Worm (Caenorhabditis elegans) whole organism, young adult: Measurements from ENCODE around the gene srt-27.

Source experiments
- B0336.3 ChIP-seq: fragments of 200-800 bp; sonication (Bioruptor generic); IDR thresholded peaks from 2 replicates; pipeline ENCODE4 v1.3.6; 2022; ENCODE audit warnings: missing genetic modification characterization, missing compliant biosample characterization
- C06A6.2 ChIP-seq: fragments of 200-800 bp; sonication (Bioruptor generic); conservative IDR thresholded peaks from 2 replicates; pipeline ENCODE4 v1.3.6; 2022; ENCODE audit warnings: missing genetic modification characterization, missing compliant biosample characterization
- D2030.7 ChIP-seq: fragments of 200-800 bp; sonication (Bioruptor generic); IDR thresholded peaks from 2 replicates; pipeline ENCODE4 v1.3.6; 2022; ENCODE audit warnings: missing genetic modification reagents, missing genetic modification characterization, missing compliant biosample characterization
- F22D6.2 ChIP-seq: sonication (generic microtip); optimal IDR thresholded peaks from 2 replicates; lab custom pipeline; 2016; ENCODE audit warnings: mild to moderate bottlenecking, missing genetic modification characterization, missing compliant biosample characterization
- F23B12.7 ChIP-seq: sonication (generic microtip); optimal IDR thresholded peaks from 2 replicates; lab custom pipeline; 2017; ENCODE audit warnings: missing genetic modification characterization, mild to moderate bottlenecking, missing compliant biosample characterization, antibody characterized with exemption, moderate library complexity; ENCODE audit not compliant: insufficient read depth
- F33H1.4 ChIP-seq: fragments of 200-800 bp; sonication (Bioruptor generic); IDR thresholded peaks from 2 replicates; pipeline ENCODE4 v1.3.6; 2022; ENCODE audit warnings: missing genetic modification reagents, missing genetic modification characterization, missing compliant biosample characterization
- F49E8.2 ChIP-seq: sonication (generic microtip); optimal IDR thresholded peaks from 3 replicates; lab custom pipeline; 2017; ENCODE audit warnings: missing genetic modification characterization, mild to moderate bottlenecking, missing compliant biosample characterization, antibody characterized with exemption, moderate library complexity; ENCODE audit not compliant: insufficient read depth
- F55B11.4 ChIP-seq: sonication (generic microtip); optimal IDR thresholded peaks from 2 replicates; lab custom pipeline; 2016; ENCODE audit warnings: missing compliant biosample characterization, missing genetic modification characterization, borderline replicate concordance; ENCODE audit not compliant: insufficient read depth
- K12H6.12 ChIP-seq: fragments of 200-800 bp; sonication (Bioruptor generic); optimal IDR thresholded peaks from 2 replicates; lab custom pipeline; 2018; ENCODE audit warnings: mild to moderate bottlenecking, missing genetic modification characterization, missing compliant biosample characterization
- Y56A3A.18 ChIP-seq: fragments of 200-800 bp; sonication (Bioruptor generic); IDR thresholded peaks from 2 replicates; pipeline ENCODE4 v1.3.6; 2022; ENCODE audit warnings: missing genetic modification reagents, missing genetic modification characterization, missing compliant biosample characterization
- Y79H2A.3 ChIP-seq: fragments of 200-800 bp; sonication (Bioruptor generic); conservative IDR thresholded peaks from 2 replicates; pipeline ENCODE4 v1.3.6; 2022; ENCODE audit warnings: missing genetic modification reagents, missing genetic modification characterization, missing compliant biosample characterization
- ZK185.1 ChIP-seq: sonication (generic microtip); optimal IDR thresholded peaks from 2 replicates; lab custom pipeline; 2016; ENCODE audit warnings: mild to moderate bottlenecking, missing genetic modification characterization, missing compliant biosample characterization; ENCODE audit not compliant: poor library complexity, severe bottlenecking
- ama-1 ChIP-seq, 3 experiments: fragments of 150-350 bp in 1 of 3; sonication (generic microtip) in 2 of 3; optimal IDR thresholded peaks; 2 replicates each; lab custom pipeline; 2014 to 2018; ENCODE audit warnings: missing biosample characterization in 2 of 3, missing genetic modification characterization in 2 of 3, missing genetic modification reagents in 2 of 3
- aptf-2 ChIP-seq: fragments of 200-800 bp; sonication (Bioruptor generic); conservative IDR thresholded peaks from 2 replicates; pipeline ENCODE4 v1.3.6; 2022; ENCODE audit warnings: missing genetic modification reagents, missing genetic modification characterization, missing compliant biosample characterization
- athp-1 ChIP-seq: sonication (generic microtip); optimal IDR thresholded peaks from 2 replicates; lab custom pipeline; 2017; ENCODE audit warnings: mild to moderate bottlenecking, missing genetic modification characterization, missing compliant biosample characterization
- attf-3 ChIP-seq: fragments of 200-800 bp; sonication (Bioruptor generic); conservative IDR thresholded peaks from 2 replicates; pipeline ENCODE4 v1.3.6; 2022; ENCODE audit warnings: missing genetic modification reagents, missing genetic modification characterization, missing compliant biosample characterization
- bed-1 ChIP-seq: fragments of 200-800 bp; sonication (Bioruptor generic); IDR thresholded peaks from 2 replicates; pipeline ENCODE4 v1.3.6; 2022; ENCODE audit warnings: missing genetic modification reagents, missing genetic modification characterization, missing compliant biosample characterization
- bed-2 ChIP-seq: fragments of 200-800 bp; sonication (Bioruptor generic); IDR thresholded peaks from 2 replicates; pipeline ENCODE4 v1.3.6; 2022; ENCODE audit warnings: missing genetic modification reagents, missing genetic modification characterization, missing compliant biosample characterization
- ccch-3 ChIP-seq: fragments of 200-800 bp; sonication (Bioruptor generic); optimal IDR thresholded peaks from 2 replicates; lab custom pipeline; 2018; ENCODE audit warnings: mild to moderate bottlenecking, missing genetic modification characterization, missing compliant biosample characterization
- cebp-1 ChIP-seq, 2 experiments: fragments of 200-800 bp in 1 of 2; sonication (Bioruptor generic) in 1 of 2; sonication (generic microtip) in 1 of 2; IDR thresholded peaks in 1 of 2; optimal IDR thresholded peaks in 1 of 2; 2 replicates each; pipeline versions ENCODE4 v1.3.6 to Lab custom; 2017 to 2022; ENCODE audit warnings: missing compliant biosample characterization in 2 of 2, missing genetic modification characterization in 2 of 2, mild to moderate bottlenecking in 1 of 2, missing genetic modification reagents in 1 of 2, moderate library complexity in 1 of 2
- ceh-40 ChIP-seq: fragments of 200-800 bp; sonication (Bioruptor generic); IDR thresholded peaks from 2 replicates; pipeline ENCODE4 v1.3.6; 2022; ENCODE audit warnings: missing genetic modification characterization, missing compliant biosample characterization
- chd-7 ChIP-seq: sonication (generic microtip); optimal IDR thresholded peaks from 2 replicates; lab custom pipeline; 2016; ENCODE audit warnings: mild to moderate bottlenecking, missing genetic modification characterization, moderate library complexity, missing compliant biosample characterization
- dpff-1 ChIP-seq: sonication (generic microtip); optimal IDR thresholded peaks from 2 replicates; lab custom pipeline; 2017; ENCODE audit warnings: mild to moderate bottlenecking, missing genetic modification characterization, missing compliant biosample characterization
- efl-1 ChIP-seq: fragments of 150-350 bp; optimal IDR thresholded peaks from 2 replicates; lab custom pipeline; 2014; ENCODE audit warnings: missing biosample characterization, missing genetic modification reagents, missing genetic modification characterization
- ekl-4 ChIP-seq: fragments of 200-800 bp; sonication (Bioruptor generic); IDR thresholded peaks from 2 replicates; pipeline ENCODE4 v1.3.6; 2022; ENCODE audit warnings: missing genetic modification reagents, missing genetic modification characterization, missing compliant biosample characterization
- hsf-1 ChIP-seq: fragments of 200-800 bp; sonication (Bioruptor generic); IDR thresholded peaks from 2 replicates; pipeline ENCODE4 v1.3.6; 2022; ENCODE audit warnings: missing genetic modification reagents, missing genetic modification characterization, missing compliant biosample characterization
- lin-35 ChIP-seq, 3 experiments: fragments of 150-350 bp in 2 of 3; sonication (generic microtip) in 1 of 3; optimal IDR thresholded peaks; 2 replicates each; lab custom pipeline; 2014 to 2018; ENCODE audit warnings: missing biosample characterization in 3 of 3, missing genetic modification characterization in 3 of 3, missing genetic modification reagents in 3 of 3
- lin-54 ChIP-seq: fragments of 200-800 bp; sonication (Bioruptor generic); optimal IDR thresholded peaks from 2 replicates; lab custom pipeline; 2018; ENCODE audit warnings: mild to moderate bottlenecking, missing genetic modification characterization, missing compliant biosample characterization
- mel-28 ChIP-seq: sonication (generic microtip); optimal IDR thresholded peaks from 2 replicates; lab custom pipeline; 2016; ENCODE audit warnings: borderline replicate concordance, mild to moderate bottlenecking, missing genetic modification characterization, missing compliant biosample characterization
- nfya-2 ChIP-seq: fragments of 200-800 bp; sonication (Bioruptor generic); IDR thresholded peaks from 2 replicates; pipeline ENCODE4 v1.3.6; 2022; ENCODE audit warnings: missing genetic modification reagents, missing genetic modification characterization, missing compliant biosample characterization
- nhr-27 ChIP-seq: fragments of 200-800 bp; sonication (Bioruptor generic); optimal IDR thresholded peaks from 2 replicates; lab custom pipeline; 2018; ENCODE audit warnings: mild to moderate bottlenecking, missing genetic modification characterization, moderate library complexity, missing compliant biosample characterization
- nhr-80 ChIP-seq: sonication (generic microtip); optimal IDR thresholded peaks from 2 replicates; lab custom pipeline; 2016; ENCODE audit warnings: missing genetic modification characterization, missing compliant biosample characterization
- sdz-38 ChIP-seq: sonication (generic microtip); optimal IDR thresholded peaks from 2 replicates; lab custom pipeline; 2016; ENCODE audit warnings: missing genotype, missing genetic modification characterization, missing compliant biosample characterization
- snpc-1.1 ChIP-seq: sonication (generic microtip); optimal IDR thresholded peaks from 2 replicates; lab custom pipeline; 2017; ENCODE audit warnings: missing genetic modification characterization, mild to moderate bottlenecking, missing compliant biosample characterization, antibody characterized with exemption, moderate library complexity, missing genotype, missing genetic modification reagents; ENCODE audit not compliant: insufficient read depth
- snpc-1.3 ChIP-seq: sonication (generic microtip); optimal IDR thresholded peaks from 2 replicates; lab custom pipeline; 2017; ENCODE audit warnings: missing genetic modification characterization, mild to moderate bottlenecking, missing compliant biosample characterization, antibody characterized with exemption, moderate library complexity, missing genotype, missing genetic modification reagents; ENCODE audit not compliant: insufficient read depth
- snpc-3.4 ChIP-seq: sonication (generic microtip); optimal IDR thresholded peaks from 2 replicates; lab custom pipeline; 2017; ENCODE audit warnings: missing genetic modification characterization, mild to moderate bottlenecking, missing compliant biosample characterization, antibody characterized with exemption, moderate library complexity, missing genotype, missing genetic modification reagents
- snpc-4 ChIP-seq, 5 experiments: fragments of 150-350 bp in 1 of 5; sonication (generic microtip) in 4 of 5; optimal IDR thresholded peaks; 2 replicates each; lab custom pipeline; 2014 to 2018; ENCODE audit warnings: missing genetic modification characterization in 5 of 5, missing biosample characterization in 3 of 5, antibody characterized with exemption in 2 of 5, mild to moderate bottlenecking in 2 of 5, missing compliant biosample characterization in 2 of 5, missing genotype in 2 of 5, moderate library complexity in 2 of 5, missing genetic modification reagents in 1 of 5
- tbp1 ChIP-seq: fragments of 200-800 bp; sonication (Bioruptor generic); optimal IDR thresholded peaks from 2 replicates; lab custom pipeline; 2018; ENCODE audit warnings: mild to moderate bottlenecking, missing genetic modification characterization, missing compliant biosample characterization
- tbx-9 ChIP-seq: sonication (generic microtip); optimal IDR thresholded peaks from 2 replicates; lab custom pipeline; 2016; ENCODE audit warnings: borderline replicate concordance, missing genetic modification characterization, inconsistent platforms, missing compliant biosample characterization
- unc-62 ChIP-seq: fragments of 150-350 bp; optimal IDR thresholded peaks from 2 replicates; lab custom pipeline; 2014; ENCODE audit warnings: missing biosample characterization, missing genetic modification reagents, missing genetic modification characterization
- xnd-1 ChIP-seq: sonication (generic microtip); optimal IDR thresholded peaks from 2 replicates; lab custom pipeline; 2016; ENCODE audit warnings: missing genotype, missing genetic modification reagents, missing genetic modification characterization, missing compliant biosample characterization
- zfh-2 ChIP-seq: fragments of 200-800 bp; sonication (Bioruptor generic); conservative IDR thresholded peaks from 2 replicates; pipeline ENCODE4 v1.3.6; 2022; ENCODE audit warnings: missing genetic modification reagents, missing genetic modification characterization, missing compliant biosample characterization
- zim-3 ChIP-seq: sonication (generic microtip); optimal IDR thresholded peaks from 2 replicates; lab custom pipeline; 2017; ENCODE audit warnings: mild to moderate bottlenecking, missing genetic modification characterization, moderate library complexity, missing compliant biosample characterization
- ztf-28 ChIP-seq: fragments of 200-800 bp; sonication (Bioruptor generic); IDR thresholded peaks from 2 replicates; pipeline ENCODE4 v1.3.6; 2022; ENCODE audit warnings: missing genetic modification reagents, missing genetic modification characterization, missing compliant biosample characterization
- ztf-3 ChIP-seq: fragments of 200-800 bp; sonication (Bioruptor generic); optimal IDR thresholded peaks from 2 replicates; lab custom pipeline; 2018; ENCODE audit warnings: mild to moderate bottlenecking, missing genetic modification characterization, missing compliant biosample characterization

Gene srt-27

DNA sequence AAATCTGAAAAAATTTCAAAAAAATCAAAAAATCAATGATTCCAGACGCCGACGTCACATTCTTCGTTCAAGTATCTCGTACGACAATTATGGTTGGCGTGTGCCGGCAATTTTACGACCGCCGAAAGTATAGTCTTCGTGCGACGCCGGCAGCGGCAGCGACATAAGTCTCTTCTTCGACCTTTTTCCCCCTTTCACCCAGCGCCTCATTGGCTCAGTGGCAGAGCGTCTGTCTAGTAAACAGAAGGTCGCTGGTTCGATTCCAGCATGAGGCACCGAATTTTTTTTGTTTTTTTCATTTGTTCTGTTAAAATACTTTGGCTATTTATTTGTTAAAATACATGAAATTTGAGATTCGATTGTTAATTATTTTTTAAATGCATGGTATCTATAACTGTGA is 46.9 kb downstream of the srt-27 start (continued):
- TF ChIP-seq ceh-40 (GFP tag; lab: Robert Waterston, UW) (peak; percentile 29; the same call in 1 of the 2 replicates), B0336.3 (peak; percentile 52; the same call in 1 of the 2 replicates), ZK185.1 (tag; lab: Kevin White, UChicago) (no peak), F33H1.4 (GFP tag; lab: Robert Waterston, UW) (no peak), chd-7 (peak; percentile 8), attf-3 (GFP tag; lab: Robert Waterston, UW) (peak; percentile 38; the same call in 1 of the 2 replicates), F22D6.2 (tag; lab: Kevin White, UChicago) (no peak), sdz-38 (tag; lab: Kevin White, UChicago) (no peak), cebp-1 (GFP tag; IDR thresholded peaks at IDR 0.05; lab: Robert Waterston, UW) (0 out of 2 replicates have a peak, but pooled peaks have one; percentile 13), cebp-1 (tag; optimal IDR thresholded peaks at IDR 0.05; lab: Kevin White, UChicago) (peak; percentile 66), F49E8.2 (tag; lab: Kevin White, UChicago) (peak; percentile 65), ccch-3 (GFP tag; lab: Kevin White, UChicago) (no peak), ama-1 (optimal IDR thresholded peaks at IDR 0.05; lab: Kevin White, UChicago) (no peak), ama-1 (GFP tag; optimal IDR thresholded peaks at IDR 0.05; lab: Kevin White, UChicago) (peak; percentile 15 to 71), ekl-4 (GFP tag; lab: Robert Waterston, UW) (peak; percentile 70; the same call in 1 of the 2 replicates), snpc-1.3 (tag; lab: Kevin White, UChicago) (peak; percentile 68), zfh-2 (GFP tag; lab: Robert Waterston, UW) (no peak), xnd-1 (tag; lab: Kevin White, UChicago) (no peak), snpc-3.4 (tag; lab: Kevin White, UChicago) (peak; percentile 54), bed-2 (GFP tag; lab: Robert Waterston, UW) (no peak), C06A6.2 (GFP tag; lab: Robert Waterston, UW) (no peak), F55B11.4 (tag; lab: Kevin White, UChicago) (no peak), mel-28 (tag; lab: Kevin White, UChicago) (no peak), tbp1 (GFP tag; lab: Kevin White, UChicago) (peak; percentile 94), hsf-1 (no peak), snpc-1.1 (tag; lab: Kevin White, UChicago) (peak; percentile 53), dpff-1 (no peak), zim-3 (tag; lab: Kevin White, UChicago) (no peak), bed-1 (GFP tag; lab: Robert Waterston, UW) (no peak), aptf-2 (GFP tag; lab: Robert Waterston, UW) (no peak), tbx-9 (no peak), lin-35 (GFP tag; optimal IDR thresholded peaks at IDR 0.05; lab: Kevin White, UChicago) (peak in 1 of 3 experiments; percentile 4), nhr-27 (tag; lab: Kevin White, UChicago) (no peak), F23B12.7 (peak; percentile 35), nhr-80 (peak; percentile 14), D2030.7 (GFP tag; lab: Robert Waterston, UW) (peak; percentile 81), ztf-3 (no peak), nfya-2 (GFP tag; lab: Robert Waterston, UW) (no peak), lin-54 (GFP tag; lab: Kevin White, UChicago) (peak; percentile 54), efl-1 (GFP tag; lab: Kevin White, UChicago) (no peak), K12H6.12 (tag; lab: Kevin White, UChicago) (no peak), Y79H2A.3 (GFP tag; lab: Robert Waterston, UW) (0 out of 2 replicates have a peak, but pooled peaks have one; percentile 13), athp-1 (tag; lab: Kevin White, UChicago) (peak; percentile 34), unc-62 (GFP tag; lab: Kevin White, UChicago) (no peak), snpc-4 (GFP tag; optimal IDR thresholded peaks at IDR 0.05; lab: Kevin White, UChicago) (no peak), snpc-4 (tag; optimal IDR thresholded peaks at IDR 0.05; lab: Kevin White, UChicago) (peak in 2 of 4 experiments; percentile 4 to 60), ztf-28 (no peak), Y56A3A.18 (GFP tag; lab: Robert Waterston, UW) (0 out of 2 replicates have a peak, but pooled peaks have one; percentile 50)
